Fruit fly (Drosophila melanogaster): Measurements from ENCODE around the gene CG12560.

- TF ChIP-seq CTCF (optimal IDR thresholded peaks at IDR 0.05) (no peak), CG8478 (optimal IDR thresholded peaks at IDR 0.05) (no peak)
Observed at dm6 chr2L:7990720-7991119, 18.6 kb downstream of the CG12560 start.

Measured in S2 (cell line).